Worm (Caenorhabditis elegans) whole organism, midembryonic: ENCODE data around the gene bris-1.

ENCODE experiments used
- T22C8.4 ChIP-seq: fragments of 200-800 bp; sonication (Bioruptor generic); IDR thresholded peaks from 2 replicates; pipeline ENCODE4 v1.3.6; 2022; ENCODE audit warnings: missing genetic modification characterization, missing compliant biosample characterization
- flt-1 ChIP-seq: fragments of 200-800 bp; sonication (Bioruptor generic); IDR thresholded peaks from 2 replicates; pipeline ENCODE4 v1.3.6; 2022; ENCODE audit warnings: missing genetic modification characterization, missing compliant biosample characterization
- klf-2 ChIP-seq: fragments of 200-800 bp; sonication (Bioruptor generic); conservative IDR thresholded peaks from 2 replicates; pipeline ENCODE4 v1.3.6; 2022; ENCODE audit warnings: missing genetic modification reagents, missing genetic modification characterization, missing compliant biosample characterization

- TF ChIP-seq T22C8.4 (GFP tag; lab: Robert Waterston, UW): no peak
- TF ChIP-seq klf-2: no peak
- TF ChIP-seq flt-1 (GFP tag; lab: Robert Waterston, UW): no peak
Measured at ce11 chrIV:3783910-3784309, 35.2 kb downstream of the bris-1 start, which contains the start of gene glct-6.
